Worm (Caenorhabditis elegans) whole organism, L1 larva: ENCODE results near the gene str-3.

Experiments used
- ets-5 ChIP-seq: fragments of 200-800 bp; sonication (Bioruptor generic); IDR thresholded peaks from 2 replicates; pipeline ENCODE4 v1.3.6; 2022; ENCODE audit warnings: missing genetic modification characterization, missing compliant biosample characterization
- lin-15B ChIP-seq: fragments of 150-350 bp; sonication (generic microtip); optimal IDR thresholded peaks from 3 replicates; lab custom pipeline; 2014; ENCODE audit warnings: missing biosample characterization, missing genetic modification characterization
- lin-35 ChIP-seq, 2 experiments: fragments of 150-350 bp; optimal IDR thresholded peaks; 2 replicates each; lab custom pipeline; 2014; ENCODE audit warnings: missing biosample characterization in 2 of 2, missing genetic modification characterization in 2 of 2, missing genetic modification reagents in 2 of 2
- lsy-2 ChIP-seq, 2 experiments: fragments of 150-350 bp; optimal IDR thresholded peaks; 2 replicates each; lab custom pipeline; 2014; ENCODE audit warnings: missing biosample characterization in 2 of 2, missing genetic modification characterization in 2 of 2
- mep-1 ChIP-seq: fragments of 150-350 bp; optimal IDR thresholded peaks from 2 replicates; lab custom pipeline; 2014; ENCODE audit warnings: missing biosample characterization, missing genetic modification characterization
- nhr-11 ChIP-seq: fragments of 150-350 bp; optimal IDR thresholded peaks from 2 replicates; lab custom pipeline; 2014; ENCODE audit warnings: missing biosample characterization, missing genetic modification characterization
- nhr-237 ChIP-seq: fragments of 150-350 bp; optimal IDR thresholded peaks from 2 replicates; lab custom pipeline; 2014; ENCODE audit warnings: missing biosample characterization, missing genetic modification characterization
- nhr-28 ChIP-seq: fragments of 150-350 bp; optimal IDR thresholded peaks from 2 replicates; lab custom pipeline; 2014; ENCODE audit warnings: missing biosample characterization, missing genetic modification characterization
- snpc-4 ChIP-seq: fragments of 150-350 bp; optimal IDR thresholded peaks from 2 replicates; lab custom pipeline; 2014; ENCODE audit warnings: missing biosample characterization, missing genetic modification characterization
- snu-23 ChIP-seq: sonication (generic microtip); optimal IDR thresholded peaks from 2 replicates; lab custom pipeline; 2016; ENCODE audit warnings: missing genetic modification characterization, missing compliant biosample characterization
- unc-30 ChIP-seq: sonication (generic microtip); optimal IDR thresholded peaks from 2 replicates; lab custom pipeline; 2017; ENCODE audit warnings: missing biosample characterization, missing genetic modification characterization
- unc-62 ChIP-seq: fragments of 150-350 bp; optimal IDR thresholded peaks from 2 replicates; lab custom pipeline; 2014; ENCODE audit warnings: missing biosample characterization, missing genetic modification reagents, missing genetic modification characterization
- ztf-11 ChIP-seq, 2 experiments: sonication (generic microtip); optimal IDR thresholded peaks; 2 replicates each; lab custom pipeline; 2016 to 2017; ENCODE audit warnings: missing genetic modification characterization in 2 of 2, missing biosample characterization in 1 of 2, missing compliant biosample characterization in 1 of 2
- ztf-4 ChIP-seq: fragments of 150-350 bp; optimal IDR thresholded peaks from 2 replicates; lab custom pipeline; 2014; ENCODE audit warnings: missing biosample characterization, missing genetic modification characterization

ce11 chrIV:11149454-11150163 is 49.4 kb upstream of the str-3 start, which contains the start of the genes F01G4.6 and pfd-1:
- TF ChIP-seq mep-1 (tag; lab: Kevin White, UChicago): peak; percentile 92
- TF ChIP-seq nhr-28 (tag; lab: Kevin White, UChicago): no peak
- TF ChIP-seq lin-15B: peak; percentile 86
- peak; percentile 80 for TF ChIP-seq snpc-4
- peak in 1 of 2 experiments; percentile 81 for TF ChIP-seq ztf-11 (tag; optimal IDR thresholded peaks at IDR 0.05; lab: Kevin White, UChicago)
- no peak for TF ChIP-seq ets-5 (GFP tag; lab: Robert Waterston, UW)
- TF ChIP-seq nhr-11 (tag; lab: Kevin White, UChicago): peak; percentile 90
- TF ChIP-seq unc-62 (GFP tag; lab: Kevin White, UChicago): no peak
- TF ChIP-seq nhr-237: peak; percentile 85
- no peak for TF ChIP-seq unc-30 (tag; lab: Kevin White, UChicago)
- peak; percentile 97 for TF ChIP-seq snu-23 (GFP tag; lab: Kevin White, UChicago)
- peak; percentile 87 to 91 for TF ChIP-seq lin-35 (GFP tag; optimal IDR thresholded peaks at IDR 0.05; lab: Kevin White, UChicago)
- TF ChIP-seq lsy-2 (tag; optimal IDR thresholded peaks at IDR 0.05; lab: Kevin White, UChicago): peak; percentile 99
- TF ChIP-seq ztf-4 (tag; lab: Kevin White, UChicago): peak; percentile 89
